Comparison of ENCODE assay signal across 1 fruit fly cellular context in genomic region chr3R:21097631-21098117, dm6.
A peak's percentile ranks its signal among the peaks of the same experiment; 100 is the strongest.
TF ChIP-seq lines count a peak whose summit lies in the region.

Gene RhoGAP93B (minus strand): TSS chr3R:21097827.

TF ChIP-seq in whole organism, embryonic, 481 proteins besides CTCF, POLR2A, EP300 and RAD21 (continued from another document and continues in another):
- TF ChIP-seq Gug (GFP tag; IDR thresholded peaks at IDR 0.05; lab: Robert Waterston, UW): peak; percentile 96
- no peak for TF ChIP-seq zf30C (GFP tag; optimal IDR thresholded peaks at IDR 0.05; lab: Kevin White, UChicago)
- peak; percentile 74 for TF ChIP-seq CG16779 (GFP tag; IDR thresholded peaks at IDR 0.05; lab: Robert Waterston, UW)
- peak; percentile 65 for TF ChIP-seq CG2202 (tag; optimal IDR thresholded peaks at IDR 0.05; lab: Kevin White, UChicago)
- TF ChIP-seq CG14441 (GFP tag; IDR thresholded peaks at IDR 0.05; lab: Robert Waterston, UW): peak; percentile 92
- peak; percentile 85 for TF ChIP-seq CG10267 (tag; optimal IDR thresholded peaks at IDR 0.05; lab: Kevin White, UChicago)
- peak; percentile 84 for TF ChIP-seq CG17361 (GFP tag; IDR thresholded peaks at IDR 0.05; lab: Robert Waterston, UW)
- TF ChIP-seq tx (GFP tag; optimal IDR thresholded peaks at IDR 0.05; lab: Kevin White, UChicago): peak; percentile 90
- peak; percentile 85 for TF ChIP-seq zfh1 (GFP tag; IDR thresholded peaks at IDR 0.05; lab: Robert Waterston, UW)
- TF ChIP-seq abd-A (tag; optimal IDR thresholded peaks at IDR 0.05; lab: Kevin White, UChicago): no peak
- TF ChIP-seq CG3995 (GFP tag; optimal IDR thresholded peaks at IDR 0.05; lab: Kevin White, UChicago): peak; percentile 51
- no peak for TF ChIP-seq gsb-n (tag; optimal IDR thresholded peaks at IDR 0.05; lab: Kevin White, UChicago)
- TF ChIP-seq Deaf1 (tag; optimal IDR thresholded peaks at IDR 0.05; lab: Kevin White, UChicago): no peak
- peak; percentile 87 for TF ChIP-seq Oaz (GFP tag; IDR thresholded peaks at IDR 0.05; lab: Robert Waterston, UW)
- peak; percentile 77 for TF ChIP-seq CG12942 (GFP tag; optimal IDR thresholded peaks at IDR 0.05; lab: Kevin White, UChicago)
- TF ChIP-seq CG9932 (GFP tag; IDR thresholded peaks at IDR 0.05; lab: Robert Waterston, UW): peak; percentile 99
- TF ChIP-seq CG4404 (GFP tag; IDR thresholded peaks at IDR 0.05; lab: Robert Waterston, UW): peak; percentile 94
- peak; percentile 90 for TF ChIP-seq CG9215 (GFP tag; IDR thresholded peaks at IDR 0.05; lab: Robert Waterston, UW)
- TF ChIP-seq insv (GFP tag; optimal IDR thresholded peaks at IDR 0.05; lab: Kevin White, UChicago): peak in 1 of 2 experiments; percentile 59
- TF ChIP-seq CG31388 (GFP tag; optimal IDR thresholded peaks at IDR 0.05; lab: Kevin White, UChicago): no peak
- TF ChIP-seq Trl (optimal IDR thresholded peaks at IDR 0.05; lab: Kevin White, UChicago): no peak
- peak; percentile 86 for TF ChIP-seq Trl (GFP tag; optimal IDR thresholded peaks at IDR 0.05; lab: Kevin White, UChicago)
- TF ChIP-seq aop (GFP tag; IDR thresholded peaks at IDR 0.05; lab: Robert Waterston, UW): peak; percentile 91
- peak; percentile 87 for TF ChIP-seq phol (tag; optimal IDR thresholded peaks at IDR 0.05; lab: Kevin White, UChicago)
- peak; percentile 56 for TF ChIP-seq gsb (GFP tag; IDR thresholded peaks at IDR 0.05; lab: Robert Waterston, UW)
- TF ChIP-seq MTF-1 (GFP tag; optimal IDR thresholded peaks at IDR 0.05; lab: Kevin White, UChicago; ENCODE audit: borderline replicate concordance): peak; percentile 64
- TF ChIP-seq usp (GFP tag; optimal IDR thresholded peaks at IDR 0.05; lab: Kevin White, UChicago): no peak
- TF ChIP-seq CG18599 (GFP tag; optimal IDR thresholded peaks at IDR 0.05; lab: Kevin White, UChicago): peak; percentile 89
- peak; percentile 68 for TF ChIP-seq CG7987 (GFP tag; optimal IDR thresholded peaks at IDR 0.05; lab: Kevin White, UChicago)
- TF ChIP-seq CG15479 (GFP tag; optimal IDR thresholded peaks at IDR 0.05; lab: Kevin White, UChicago): peak; percentile 59
- peak; percentile 26 for TF ChIP-seq CG10462 (GFP tag; optimal IDR thresholded peaks at IDR 0.05; lab: Kevin White, UChicago)
- TF ChIP-seq YL-1 (GFP tag; optimal IDR thresholded peaks at IDR 0.05; lab: Kevin White, UChicago): peak; percentile 91
- TF ChIP-seq CG3065 (GFP tag; optimal IDR thresholded peaks at IDR 0.05; lab: Kevin White, UChicago): peak; percentile 54
- peak; percentile 100 for TF ChIP-seq chinmo (GFP tag; IDR thresholded peaks at IDR 0.05; lab: Robert Waterston, UW; ENCODE audit: partially characterized antibody)
- peak; percentile 94 for TF ChIP-seq CG14710 (tag; optimal IDR thresholded peaks at IDR 0.05; lab: Kevin White, UChicago)
- peak; percentile 74 for TF ChIP-seq Meics (GFP tag; optimal IDR thresholded peaks at IDR 0.05; lab: Kevin White, UChicago)
- peak; percentile 89 for TF ChIP-seq trem (tag; optimal IDR thresholded peaks at IDR 0.05; lab: Kevin White, UChicago)
- TF ChIP-seq CG30020 (tag; optimal IDR thresholded peaks at IDR 0.05; lab: Kevin White, UChicago): peak; percentile 75
- peak; percentile 88 for TF ChIP-seq bowl (GFP tag; IDR thresholded peaks at IDR 0.05; lab: Robert Waterston, UW)
- no peak for TF ChIP-seq prd (optimal IDR thresholded peaks at IDR 0.05; lab: Kevin White, UChicago)
- TF ChIP-seq prd (GFP tag; IDR thresholded peaks at IDR 0.05; lab: Robert Waterston, UW): peak; percentile 96
- TF ChIP-seq ftz-f1 (GFP tag; optimal IDR thresholded peaks at IDR 0.05; lab: Kevin White, UChicago): peak; percentile 64
- no peak for TF ChIP-seq Tbp (GFP tag; optimal IDR thresholded peaks at IDR 0.05; lab: Kevin White, UChicago)
- peak; percentile 100 for TF ChIP-seq zen2 (GFP tag; IDR thresholded peaks at IDR 0.05; lab: Robert Waterston, UW; ENCODE audit: partially characterized antibody)
- TF ChIP-seq CG15696 (tag; optimal IDR thresholded peaks at IDR 0.05; lab: Kevin White, UChicago): peak; percentile 90
- TF ChIP-seq Poxn (GFP tag; IDR thresholded peaks at IDR 0.05; lab: Robert Waterston, UW): no peak; the same call in 1 of the 2 replicates
- TF ChIP-seq Myb (GFP tag; optimal IDR thresholded peaks at IDR 0.05; lab: Kevin White, UChicago): peak; percentile 92
- peak; percentile 36 for TF ChIP-seq HHEX (GFP tag; optimal IDR thresholded peaks at IDR 0.05; lab: Kevin White, UChicago)
- TF ChIP-seq CG18476 (GFP tag; optimal IDR thresholded peaks at IDR 0.05; lab: Kevin White, UChicago): peak; percentile 80
- TF ChIP-seq CG8765 (GFP tag; IDR thresholded peaks at IDR 0.05; lab: Robert Waterston, UW): peak; percentile 94
- TF ChIP-seq lov (optimal IDR thresholded peaks at IDR 0.05; lab: Kevin White, UChicago): no peak
- TF ChIP-seq lov (GFP tag; IDR thresholded peaks at IDR 0.05; lab: Robert Waterston, UW): peak; percentile 78; the same call in 1 of the 3 replicates
- TF ChIP-seq CG11560 (tag; IDR thresholded peaks at IDR 0.05; lab: Robert Waterston, UW): peak; percentile 81; the same call in 2 of the 3 replicates
- peak; percentile 95 for TF ChIP-seq sob (GFP tag; IDR thresholded peaks at IDR 0.05; lab: Robert Waterston, UW)
- peak; percentile 5 for TF ChIP-seq D (optimal IDR thresholded peaks at IDR 0.05; lab: Kevin White, UChicago)
- TF ChIP-seq D (GFP tag; optimal IDR thresholded peaks at IDR 0.05; lab: Kevin White, UChicago): peak; percentile 55
- TF ChIP-seq dysf (GFP tag; IDR thresholded peaks at IDR 0.05; lab: Robert Waterston, UW): peak; percentile 88
- TF ChIP-seq CG4730 (GFP tag; IDR thresholded peaks at IDR 0.05; lab: Robert Waterston, UW): peak; percentile 81
- peak; percentile 88 for TF ChIP-seq rib (GFP tag; IDR thresholded peaks at IDR 0.05; lab: Robert Waterston, UW)
- TF ChIP-seq lbe (GFP tag; optimal IDR thresholded peaks at IDR 0.05; lab: Kevin White, UChicago): peak; percentile 74
- TF ChIP-seq ase (GFP tag; IDR thresholded peaks at IDR 0.05; lab: Robert Waterston, UW): peak; percentile 90
- peak; percentile 93 for TF ChIP-seq CG9609 (GFP tag; optimal IDR thresholded peaks at IDR 0.05; lab: Kevin White, UChicago)
- TF ChIP-seq CG12744 (GFP tag; optimal IDR thresholded peaks at IDR 0.05; lab: Kevin White, UChicago): peak; percentile 74
- peak; percentile 56 for TF ChIP-seq CG4617 (GFP tag; optimal IDR thresholded peaks at IDR 0.05; lab: Kevin White, UChicago; ENCODE audit: borderline replicate concordance)
- peak; percentile 22 for TF ChIP-seq fd64A (GFP tag; optimal IDR thresholded peaks at IDR 0.05; lab: Kevin White, UChicago)
- TF ChIP-seq CG6175 (GFP tag; IDR thresholded peaks at IDR 0.05; lab: Robert Waterston, UW): peak; percentile 85
- TF ChIP-seq sd (tag; optimal IDR thresholded peaks at IDR 0.05; lab: Kevin White, UChicago): no peak
- TF ChIP-seq CG11723 (GFP tag; optimal IDR thresholded peaks at IDR 0.05; lab: Kevin White, UChicago): peak; percentile 49
- peak; percentile 37 for TF ChIP-seq CG9437 (GFP tag; optimal IDR thresholded peaks at IDR 0.05; lab: Kevin White, UChicago)
- TF ChIP-seq tgo (GFP tag; IDR thresholded peaks at IDR 0.05; lab: Robert Waterston, UW): peak; percentile 80
- TF ChIP-seq CG30431 (GFP tag; optimal IDR thresholded peaks at IDR 0.05; lab: Kevin White, UChicago): peak; percentile 39
- TF ChIP-seq CrebB (tag; optimal IDR thresholded peaks at IDR 0.05; lab: Kevin White, UChicago): peak; percentile 56
- TF ChIP-seq sr (GFP tag; IDR thresholded peaks at IDR 0.05; lab: Robert Waterston, UW): no peak
- peak; percentile 94 for TF ChIP-seq NFAT (GFP tag; IDR thresholded peaks at IDR 0.05; lab: Robert Waterston, UW)
- TF ChIP-seq crp (GFP tag; optimal IDR thresholded peaks at IDR 0.05; lab: Kevin White, UChicago): peak in 1 of 2 experiments; percentile 44
- peak; percentile 49 for TF ChIP-seq CG17802 (tag; optimal IDR thresholded peaks at IDR 0.05; lab: Kevin White, UChicago)
- TF ChIP-seq Nf-YC (tag; optimal IDR thresholded peaks at IDR 0.05; lab: Kevin White, UChicago): peak; percentile 77
- peak; percentile 99 for TF ChIP-seq Med (GFP tag; lab: Kevin White, UChicago)
- TF ChIP-seq seq (GFP tag; IDR thresholded peaks at IDR 0.05; lab: Robert Waterston, UW): peak; percentile 79
- TF ChIP-seq CG32532 (GFP tag; IDR thresholded peaks at IDR 0.05; lab: Robert Waterston, UW): peak; percentile 94
- TF ChIP-seq al (GFP tag; IDR thresholded peaks at IDR 0.05; lab: Robert Waterston, UW): peak; percentile 91
- TF ChIP-seq Hr51 (GFP tag; optimal IDR thresholded peaks at IDR 0.05; lab: Kevin White, UChicago): peak; percentile 75 to 89
- peak; percentile 92 for TF ChIP-seq gro (GFP tag; optimal IDR thresholded peaks at IDR 0.05; lab: Kevin White, UChicago)
- TF ChIP-seq B-H1 (GFP tag; IDR thresholded peaks at IDR 0.05; lab: Robert Waterston, UW): peak; percentile 82
- TF ChIP-seq CG12391 (tag; optimal IDR thresholded peaks at IDR 0.05; lab: Kevin White, UChicago): peak; percentile 93
- TF ChIP-seq Dfd (GFP tag; optimal IDR thresholded peaks at IDR 0.05; lab: Kevin White, UChicago): no peak
- peak; percentile 76 for TF ChIP-seq Ssrp (tag; optimal IDR thresholded peaks at IDR 0.05; lab: Kevin White, UChicago)
- TF ChIP-seq yki (optimal IDR thresholded peaks at IDR 0.05; lab: Kevin White, UChicago): no peak
- peak; percentile 73 for TF ChIP-seq Adf1 (GFP tag; IDR thresholded peaks at IDR 0.05; lab: Robert Waterston, UW)
- peak; percentile 83 for TF ChIP-seq Rx (GFP tag; IDR thresholded peaks at IDR 0.05; lab: Robert Waterston, UW)
- peak; percentile 90 for TF ChIP-seq esg (GFP tag; conservative IDR thresholded peaks at IDR 0.05; lab: Robert Waterston, UW)
- peak; percentile 76 for TF ChIP-seq Camta (GFP tag; optimal IDR thresholded peaks at IDR 0.05; lab: Kevin White, UChicago)
- peak; percentile 74 for TF ChIP-seq pnt (GFP tag; optimal IDR thresholded peaks at IDR 0.05; lab: Kevin White, UChicago)
- peak; percentile 78 for TF ChIP-seq CG15601 (tag; optimal IDR thresholded peaks at IDR 0.05; lab: Kevin White, UChicago)
- 0 out of 2 replicates have a peak, but pooled peaks have one; percentile 5 for TF ChIP-seq CG4360 (GFP tag; IDR thresholded peaks at IDR 0.05; lab: Robert Waterston, UW)
- TF ChIP-seq az2 (GFP tag; optimal IDR thresholded peaks at IDR 0.05; lab: Kevin White, UChicago): peak; percentile 50
- TF ChIP-seq fru (optimal IDR thresholded peaks at IDR 0.05; lab: Kevin White, UChicago): no peak
- TF ChIP-seq CG13424 (tag; optimal IDR thresholded peaks at IDR 0.05; lab: Kevin White, UChicago): peak; percentile 85
- TF ChIP-seq psq (GFP tag; optimal IDR thresholded peaks at IDR 0.05; lab: Kevin White, UChicago): peak; percentile 77
- peak; percentile 60 for TF ChIP-seq Bteb2 (GFP tag; optimal IDR thresholded peaks at IDR 0.05; lab: Kevin White, UChicago)
- 0 out of 2 replicates have a peak, but pooled peaks have one; percentile 26 for TF ChIP-seq sim (GFP tag; IDR thresholded peaks at IDR 0.05; lab: Robert Waterston, UW)
- TF ChIP-seq bigmax (GFP tag; optimal IDR thresholded peaks at IDR 0.05; lab: Kevin White, UChicago): no peak
- peak; percentile 35 for TF ChIP-seq D19B (GFP tag; optimal IDR thresholded peaks at IDR 0.05; lab: Kevin White, UChicago)
- peak; percentile 64 for TF ChIP-seq kay (GFP tag; optimal IDR thresholded peaks at IDR 0.05; lab: Kevin White, UChicago)
- no peak for TF ChIP-seq disco-r (GFP tag; optimal IDR thresholded peaks at IDR 0.05; lab: Kevin White, UChicago)
- TF ChIP-seq CG6272 (GFP tag; IDR thresholded peaks at IDR 0.05; lab: Robert Waterston, UW): peak; percentile 96
- peak; percentile 91 for TF ChIP-seq mam (GFP tag; optimal IDR thresholded peaks at IDR 0.05; lab: Kevin White, UChicago)
- peak; percentile 94 for TF ChIP-seq so (GFP tag; IDR thresholded peaks at IDR 0.05; lab: Robert Waterston, UW)
- TF ChIP-seq Dll (GFP tag; IDR thresholded peaks at IDR 0.05; lab: Robert Waterston, UW; ENCODE audit: partially characterized antibody): peak; percentile 100
- TF ChIP-seq ewg (GFP tag; optimal IDR thresholded peaks at IDR 0.05; lab: Kevin White, UChicago): peak; percentile 37
- TF ChIP-seq CG17359 (tag; optimal IDR thresholded peaks at IDR 0.05; lab: Kevin White, UChicago): peak; percentile 86
- TF ChIP-seq CG33557 (GFP tag; optimal IDR thresholded peaks at IDR 0.05; lab: Kevin White, UChicago): peak; percentile 69
- no peak for TF ChIP-seq Vsx1 (GFP tag; optimal IDR thresholded peaks at IDR 0.05; lab: Kevin White, UChicago)
- peak; percentile 74 for TF ChIP-seq CG3281 (GFP tag; optimal IDR thresholded peaks at IDR 0.05; lab: Kevin White, UChicago)
- TF ChIP-seq Sox100B (GFP tag; optimal IDR thresholded peaks at IDR 0.05; lab: Kevin White, UChicago): no peak
- peak; percentile 94 for TF ChIP-seq ranshi (GFP tag; IDR thresholded peaks at IDR 0.05; lab: Robert Waterston, UW)
- peak; percentile 69 for TF ChIP-seq her (GFP tag; optimal IDR thresholded peaks at IDR 0.05; lab: Kevin White, UChicago)
- TF ChIP-seq sc (optimal IDR thresholded peaks at IDR 0.05; lab: Kevin White, UChicago): no peak
- peak; percentile 28 for TF ChIP-seq sc (GFP tag; optimal IDR thresholded peaks at IDR 0.05; lab: Kevin White, UChicago)
- TF ChIP-seq chm (GFP tag; IDR thresholded peaks at IDR 0.05; lab: Robert Waterston, UW): peak; percentile 86
- TF ChIP-seq ken (GFP tag; IDR thresholded peaks at IDR 0.05; lab: Robert Waterston, UW): peak; percentile 83
- TF ChIP-seq cato (GFP tag; optimal IDR thresholded peaks at IDR 0.05; lab: Kevin White, UChicago; ENCODE audit: borderline replicate concordance): peak; percentile 63
- peak; percentile 100 for TF ChIP-seq CG34224 (GFP tag; IDR thresholded peaks at IDR 0.05; lab: Robert Waterston, UW; ENCODE audit: partially characterized antibody)
- peak; percentile 99 for TF ChIP-seq Opbp (GFP tag; IDR thresholded peaks at IDR 0.05; lab: Robert Waterston, UW; ENCODE audit: partially characterized antibody)
- TF ChIP-seq row (GFP tag; IDR thresholded peaks at IDR 0.05; lab: Robert Waterston, UW): peak; percentile 96
- TF ChIP-seq CG30403 (GFP tag; optimal IDR thresholded peaks at IDR 0.05; lab: Kevin White, UChicago): peak; percentile 81
- TF ChIP-seq inv (GFP tag; IDR thresholded peaks at IDR 0.05; lab: Robert Waterston, UW; ENCODE audit: partially characterized antibody): peak; percentile 100
- TF ChIP-seq CG6689 (GFP tag; IDR thresholded peaks at IDR 0.05; lab: Robert Waterston, UW): peak; percentile 83
- TF ChIP-seq kni (GFP tag; optimal IDR thresholded peaks at IDR 0.05; lab: Kevin White, UChicago): peak; percentile 72
- TF ChIP-seq knrl (GFP tag; IDR thresholded peaks at IDR 0.05; lab: Robert Waterston, UW; ENCODE audit: partially characterized antibody): peak; percentile 100
- peak; percentile 90 for TF ChIP-seq CG11085 (GFP tag; IDR thresholded peaks at IDR 0.05; lab: Robert Waterston, UW)
- peak; percentile 37 for TF ChIP-seq TFAM (GFP tag; optimal IDR thresholded peaks at IDR 0.05; lab: Kevin White, UChicago)
